Fruit fly (Drosophila melanogaster) whole organism, prepupa: ENCODE measurements around the gene Mettl4.

Experiments used
- Blimp-1 ChIP-seq: fragments of 200-800 bp; sonication (Bioruptor generic); optimal IDR thresholded peaks from 3 replicates; lab custom pipeline; 2017; ENCODE audit warnings: missing biosample characterization, missing genetic modification characterization, mild to moderate bottlenecking, moderate library complexity, missing genetic modification reagents
- CG10631 ChIP-seq: fragments of 200-800 bp; sonication (Bioruptor generic); optimal IDR thresholded peaks from 2 replicates; lab custom pipeline; 2016; ENCODE audit warnings: missing biosample characterization, missing genetic modification characterization
- CG10669 ChIP-seq: fragments of 200-800 bp; sonication (Bioruptor generic); optimal IDR thresholded peaks from 3 replicates; lab custom pipeline; 2018; ENCODE audit warnings: missing biosample characterization, mild to moderate bottlenecking, missing genetic modification characterization, moderate library complexity
- CG11294 ChIP-seq: fragments of 200-800 bp; sonication (Bioruptor generic); IDR thresholded peaks from 2 replicates; pipeline ENCODE4 v1.3.6; 2022; ENCODE audit warnings: missing biosample characterization, missing genetic modification characterization
- CG11762 ChIP-seq: fragments of 200-800 bp; sonication (Bioruptor generic); optimal IDR thresholded peaks from 3 replicates; lab custom pipeline; 2016; ENCODE audit warnings: missing biosample characterization, missing genetic modification characterization; ENCODE audit not compliant: insufficient read depth
- CG15336 ChIP-seq: fragments of 200-800 bp; sonication (Bioruptor generic); IDR thresholded peaks from 2 replicates; pipeline ENCODE4 v1.3.6; 2022; ENCODE audit warnings: missing biosample characterization, missing genetic modification characterization
- CG1621 ChIP-seq: fragments of 200-800 bp; sonication (Bioruptor generic); optimal IDR thresholded peaks from 3 replicates; lab custom pipeline; 2018; ENCODE audit warnings: missing biosample characterization, mild to moderate bottlenecking, missing genetic modification characterization
- CG3032 ChIP-seq: fragments of 200-800 bp; optimal IDR thresholded peaks from 2 replicates; lab custom pipeline; 2019; ENCODE audit warnings: missing biosample characterization, mild to moderate bottlenecking, missing genetic modification characterization, moderate library complexity
- CG32006 ChIP-seq: fragments of 200-800 bp; sonication (Bioruptor generic); optimal IDR thresholded peaks from 3 replicates; lab custom pipeline; 2017; ENCODE audit warnings: missing biosample characterization, mild to moderate bottlenecking, missing genetic modification characterization
- CG34406 ChIP-seq: fragments of 200-800 bp; sonication (Bioruptor generic); optimal IDR thresholded peaks from 3 replicates; lab custom pipeline; 2016; ENCODE audit warnings: missing biosample characterization, missing genetic modification characterization
- CG6276 ChIP-seq: fragments of 200-800 bp; sonication (Bioruptor generic); optimal IDR thresholded peaks from 2 replicates; lab custom pipeline; 2017; ENCODE audit warnings: missing biosample characterization, mild to moderate bottlenecking, missing genetic modification characterization
- CG6808 ChIP-seq: fragments of 200-800 bp; sonication (Bioruptor generic); optimal IDR thresholded peaks from 3 replicates; lab custom pipeline; 2017; ENCODE audit warnings: missing biosample characterization, missing genetic modification characterization, mild to moderate bottlenecking, moderate library complexity, missing genetic modification reagents
- CG8119 ChIP-seq: fragments of 200-800 bp; sonication (Bioruptor generic); IDR thresholded peaks from 3 replicates; pipeline ENCODE4 v1.3.6; 2022; ENCODE audit warnings: missing biosample characterization, missing genetic modification characterization
- CG8632 ChIP-seq: fragments of 200-800 bp; sonication (Bioruptor generic); optimal IDR thresholded peaks from 3 replicates; lab custom pipeline; 2016; ENCODE audit warnings: missing biosample characterization, missing genetic modification characterization
- Eip75B ChIP-seq: fragments of 200-800 bp; sonication (Bioruptor generic); optimal IDR thresholded peaks from 3 replicates; lab custom pipeline; 2016; ENCODE audit warnings: missing biosample characterization, missing genetic modification characterization
- Eip78C ChIP-seq: fragments of 200-800 bp; sonication (Bioruptor generic); peaks from one replicate; lab custom pipeline; 2016; ENCODE audit warnings: missing biosample characterization, missing genetic modification characterization
- Eip93F ChIP-seq: fragments of 200-800 bp; sonication (Bioruptor generic); optimal IDR thresholded peaks from 2 replicates; lab custom pipeline; 2016; ENCODE audit warnings: missing biosample characterization, mild to moderate bottlenecking, missing genetic modification characterization
- Ets96B ChIP-seq: fragments of 200-800 bp; optimal IDR thresholded peaks from 2 replicates; lab custom pipeline; 2019; ENCODE audit warnings: missing biosample characterization, mild to moderate bottlenecking, missing genetic modification characterization, moderate library complexity
- Hr38 ChIP-seq: sonication (Bioruptor generic); optimal IDR thresholded peaks from 2 replicates; lab custom pipeline; 2016; ENCODE audit warnings: missing biosample characterization, missing genetic modification characterization
- Hr39 ChIP-seq: fragments of 200-800 bp; sonication (Bioruptor generic); optimal IDR thresholded peaks from 2 replicates; lab custom pipeline; 2016; ENCODE audit warnings: missing biosample characterization, missing genetic modification characterization
- Hr4 ChIP-seq: fragments of 200-800 bp; sonication (Bioruptor generic); optimal IDR thresholded peaks from 3 replicates; lab custom pipeline; 2016; ENCODE audit warnings: missing biosample characterization, missing genetic modification characterization
- Lpt ChIP-seq: fragments of 200-800 bp; sonication (Bioruptor generic); optimal IDR thresholded peaks from 3 replicates; lab custom pipeline; 2016; ENCODE audit warnings: missing biosample characterization, missing genetic modification characterization
- OdsH ChIP-seq: fragments of 200-800 bp; sonication (Bioruptor generic); optimal IDR thresholded peaks from 3 replicates; lab custom pipeline; 2016; ENCODE audit warnings: missing biosample characterization, missing genetic modification characterization
- Sox14 ChIP-seq: fragments of 200-800 bp; sonication (Bioruptor generic); optimal IDR thresholded peaks from 3 replicates; lab custom pipeline; 2016; ENCODE audit warnings: missing biosample characterization, missing genetic modification characterization
- Sox15 ChIP-seq: fragments of 200-800 bp; sonication (Bioruptor generic); optimal IDR thresholded peaks from 3 replicates; lab custom pipeline; 2016; ENCODE audit warnings: missing biosample characterization, missing genetic modification characterization
- cyc ChIP-seq: fragments of 200-800 bp; sonication (Bioruptor generic); optimal IDR thresholded peaks from 3 replicates; lab custom pipeline; 2016; ENCODE audit warnings: missing biosample characterization, missing genetic modification characterization
- dac ChIP-seq: fragments of 200-800 bp; sonication (Bioruptor generic); optimal IDR thresholded peaks from 2 replicates; lab custom pipeline; 2017; ENCODE audit warnings: missing biosample characterization, mild to moderate bottlenecking, missing genetic modification characterization
- dsx ChIP-seq: fragments of 200-800 bp; optimal IDR thresholded peaks from 3 replicates; lab custom pipeline; 2019; ENCODE audit warnings: missing biosample characterization, mild to moderate bottlenecking, missing genetic modification characterization, moderate library complexity; ENCODE audit not compliant: poor library complexity, severe bottlenecking
- esn ChIP-seq: fragments of 200-800 bp; sonication (Bioruptor generic); optimal IDR thresholded peaks from 2 replicates; lab custom pipeline; 2016; ENCODE audit warnings: missing biosample characterization, mild to moderate bottlenecking, missing genetic modification characterization, moderate library complexity
- fd59A ChIP-seq: fragments of 200-800 bp; sonication (Bioruptor generic); optimal IDR thresholded peaks from 2 replicates; lab custom pipeline; 2017; ENCODE audit warnings: missing biosample characterization, mild to moderate bottlenecking, missing genetic modification characterization, missing genetic modification reagents
- fd85E ChIP-seq: fragments of 200-800 bp; sonication (Bioruptor generic); optimal IDR thresholded peaks from 3 replicates; lab custom pipeline; 2016; ENCODE audit warnings: missing biosample characterization, missing genetic modification characterization
- fkh ChIP-seq: fragments of 200-800 bp; sonication (Bioruptor generic); optimal IDR thresholded peaks from 3 replicates; lab custom pipeline; 2017; ENCODE audit warnings: missing biosample characterization, mild to moderate bottlenecking, missing genetic modification characterization, moderate library complexity
- spab ChIP-seq: fragments of 200-800 bp; sonication (Bioruptor generic); optimal IDR thresholded peaks from 2 replicates; lab custom pipeline; 2017; ENCODE audit warnings: missing biosample characterization, mild to moderate bottlenecking, missing genetic modification characterization, missing genetic modification reagents
- ss ChIP-seq, 2 experiments: fragments of 200-800 bp; sonication (Bioruptor generic); optimal IDR thresholded peaks; 2 replicates in 1 of 2; 3 replicates in 1 of 2; lab custom pipeline; 2017 to 2018; ENCODE audit warnings: mild to moderate bottlenecking in 2 of 2, missing biosample characterization in 2 of 2, missing genetic modification characterization in 2 of 2, moderate library complexity in 1 of 2
- svp ChIP-seq: fragments of 200-800 bp; sonication (Bioruptor generic); peaks from one replicate; lab custom pipeline; 2016; ENCODE audit warnings: missing biosample characterization, missing genetic modification characterization
- topi ChIP-seq: fragments of 200-800 bp; sonication (Bioruptor generic); optimal IDR thresholded peaks from 3 replicates; lab custom pipeline; 2016; ENCODE audit warnings: missing biosample characterization, missing genetic modification characterization

Mettl4 gene

dm6 chr3R:16673184-16673583, 22.2 kb upstream of the Mettl4 start:
- TF ChIP-seq spab (GFP tag; lab: Kevin White, UChicago) (no peak), CG32006 (GFP tag; lab: Kevin White, UChicago) (peak; percentile 12)
- TF ChIP-seq, all 60 proteins: peak for 1

- TF ChIP-seq ss (GFP tag; optimal IDR thresholded peaks at IDR 0.05; lab: Kevin White, UChicago) (no peak), svp (GFP tag; lab: Kevin White, UChicago) (peak; percentile 1)
Measured at dm6 chr3R:16672213-16672706, 21.3 kb upstream of the Mettl4 start.

- no peak for TF ChIP-seq fkh
- TF ChIP-seq Eip78C (GFP tag; lab: Kevin White, UChicago), result no peak
- TF ChIP-seq CG3032 (tag; lab: Kevin White, UChicago), result no peak
- TF ChIP-seq dac (GFP tag; lab: Kevin White, UChicago), result no peak
- no peak for TF ChIP-seq CG11294
- TF ChIP-seq CG15336, result no peak
- no peak for TF ChIP-seq Eip75B (GFP tag; lab: Kevin White, UChicago)
- no peak for TF ChIP-seq ss (GFP tag; optimal IDR thresholded peaks at IDR 0.05; lab: Kevin White, UChicago)
- TF ChIP-seq cyc (GFP tag; lab: Kevin White, UChicago), result no peak
- no peak for TF ChIP-seq esn
- no peak for TF ChIP-seq Ets96B (tag; lab: Kevin White, UChicago)
- TF ChIP-seq Hr39 (GFP tag; lab: Kevin White, UChicago), result no peak
- no peak for TF ChIP-seq fd59A
- TF ChIP-seq Sox14, result no peak
- TF ChIP-seq spab (GFP tag; lab: Kevin White, UChicago), result no peak
- no peak for TF ChIP-seq CG10669 (GFP tag; lab: Kevin White, UChicago)
- TF ChIP-seq CG11762 (GFP tag; lab: Kevin White, UChicago), result no peak
- no peak for TF ChIP-seq CG6808 (GFP tag; lab: Kevin White, UChicago)
- TF ChIP-seq fd85E (GFP tag; lab: Kevin White, UChicago), result no peak
Measured at dm6 chr3R:16664144-16664825, 13.3 kb upstream of the Mettl4 start.

- TF ChIP-seq CG1621 (tag; lab: Kevin White, UChicago) (no peak), svp (GFP tag; lab: Kevin White, UChicago) (peak; percentile 39)
Measured at dm6 chr3R:16661693-16662092, 10.7 kb upstream of the Mettl4 start.

dm6 chr3R:16655494-16656493, 4.8 kb upstream of the Mettl4 start, which contains the start of gene modSP:
Gene modSP, minus strand, starts transcription at chr3R:16655662.
- TF ChIP-seq spab (GFP tag; lab: Kevin White, UChicago) (no peak), svp (GFP tag; lab: Kevin White, UChicago) (peak; percentile 87), CG6276 (GFP tag; lab: Kevin White, UChicago) (no peak), Lpt (GFP tag; lab: Kevin White, UChicago) (peak; percentile 44), CG6808 (GFP tag; lab: Kevin White, UChicago) (peak; percentile 59), CG1621 (tag; lab: Kevin White, UChicago) (peak; percentile 57), fd85E (GFP tag; lab: Kevin White, UChicago) (no peak), OdsH (GFP tag; lab: Kevin White, UChicago) (peak; percentile 47), CG10669 (GFP tag; lab: Kevin White, UChicago) (no peak), cyc (GFP tag; lab: Kevin White, UChicago) (peak; percentile 52), Blimp-1 (GFP tag; lab: Kevin White, UChicago) (no peak), Hr38 (no peak), Sox14 (peak; percentile 55), topi (peak; percentile 35), CG8119 (peak; percentile 37; the same call in 1 of the 3 replicates), CG10631 (peak; percentile 13), ss (GFP tag; optimal IDR thresholded peaks at IDR 0.05; lab: Kevin White, UChicago) (peak; percentile 68 to 80), CG11762 (GFP tag; lab: Kevin White, UChicago) (no peak), CG15336 (peak; percentile 13; the same call in 1 of the 2 replicates), CG34406 (GFP tag; lab: Kevin White, UChicago) (peak; percentile 37), Ets96B (tag; lab: Kevin White, UChicago) (no peak), Sox15 (GFP tag; lab: Kevin White, UChicago) (peak; percentile 29), CG32006 (GFP tag; lab: Kevin White, UChicago) (peak; percentile 48), Hr4 (GFP tag; lab: Kevin White, UChicago) (peak; percentile 57), fkh (peak; percentile 59), Eip93F (GFP tag; lab: Kevin White, UChicago) (no peak), CG8632 (GFP tag; lab: Kevin White, UChicago) (no peak), dsx (peak; percentile 20)
